Fruit fly (Drosophila melanogaster): ENCODE data around the gene mRpL17.

mRpL17 gene

dm6 chr3L:246644-247199 is 17.9 kb upstream of the mRpL17 start:
- TF ChIP-seq Myc (optimal IDR thresholded peaks at IDR 0.05) (no peak), ttk (optimal IDR thresholded peaks at IDR 0.05) (no peak), insv (optimal IDR thresholded peaks at IDR 0.05) (no peak), psq (optimal IDR thresholded peaks at IDR 0.05) (no peak), h (optimal IDR thresholded peaks at IDR 0.05) (no peak), Sin3A (optimal IDR thresholded peaks at IDR 0.05) (no peak)

DNA sequence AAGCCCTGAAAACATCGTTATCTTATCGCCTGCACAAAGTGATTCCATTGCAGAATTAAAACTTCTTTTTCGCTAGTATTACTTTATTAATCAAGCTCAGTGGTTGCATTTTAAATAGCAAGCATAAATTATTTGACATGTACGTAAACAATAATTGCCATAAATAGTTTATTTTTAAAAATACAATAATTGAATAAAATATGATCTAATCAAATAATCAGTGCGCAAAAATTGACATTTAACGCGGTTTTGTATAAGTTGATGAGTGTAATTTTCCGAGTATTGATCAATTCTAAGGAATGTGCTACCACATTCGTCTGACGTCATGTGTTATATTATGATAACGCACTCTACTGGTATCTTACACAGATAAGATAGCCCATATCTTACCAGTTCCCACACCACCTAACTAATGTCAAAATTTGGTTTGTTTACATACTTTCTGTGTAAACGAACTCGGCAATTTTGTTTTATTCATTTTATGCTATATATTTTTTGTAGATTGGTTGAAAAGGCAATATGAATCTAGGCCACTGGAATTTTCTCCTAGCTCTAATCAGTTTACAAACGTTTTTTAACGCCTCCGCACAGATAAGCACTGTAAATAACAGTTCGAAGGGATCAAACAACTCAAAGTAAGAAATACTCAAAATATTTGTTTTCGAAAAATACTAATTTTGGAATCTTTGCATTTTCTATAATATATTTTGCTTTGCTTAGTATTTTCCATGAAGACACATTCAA is 16.9 kb upstream of the mRpL17 start, which contains the start of gene mthl14:
Gene mthl14 (plus strand): TSS at position 10 of the 744 bp plus-strand sequence.
- no peak for TF ChIP-seq ttk (optimal IDR thresholded peaks at IDR 0.05)
- TF ChIP-seq psq (optimal IDR thresholded peaks at IDR 0.05), result no peak
- TF ChIP-seq Sin3A (optimal IDR thresholded peaks at IDR 0.05), result no peak
- no peak for TF ChIP-seq insv (optimal IDR thresholded peaks at IDR 0.05)
- no peak for TF ChIP-seq h (optimal IDR thresholded peaks at IDR 0.05)
- TF ChIP-seq Myc (optimal IDR thresholded peaks at IDR 0.05), result no peak

- TF ChIP-seq psq (optimal IDR thresholded peaks at IDR 0.05) (no peak), ttk (optimal IDR thresholded peaks at IDR 0.05) (no peak), h (optimal IDR thresholded peaks at IDR 0.05) (no peak), Myc (optimal IDR thresholded peaks at IDR 0.05) (no peak), insv (optimal IDR thresholded peaks at IDR 0.05) (no peak), Sin3A (optimal IDR thresholded peaks at IDR 0.05) (no peak)
Observed at dm6 chr3L:248226-248758, 16.3 kb upstream of the mRpL17 start.

- TF ChIP-seq psq (optimal IDR thresholded peaks at IDR 0.05) (no peak), h (optimal IDR thresholded peaks at IDR 0.05) (no peak), Myc (optimal IDR thresholded peaks at IDR 0.05) (no peak), ttk (optimal IDR thresholded peaks at IDR 0.05) (no peak), insv (optimal IDR thresholded peaks at IDR 0.05) (no peak), Sin3A (optimal IDR thresholded peaks at IDR 0.05) (no peak)
Observed at dm6 chr3L:257618-258475, 6.7 kb upstream of the mRpL17 start, which contains the start of the genes DIP2 and wac. DIP2 (minus strand) TSS chr3L:257954. wac (plus strand) TSS chr3L:258176.

DNA sequence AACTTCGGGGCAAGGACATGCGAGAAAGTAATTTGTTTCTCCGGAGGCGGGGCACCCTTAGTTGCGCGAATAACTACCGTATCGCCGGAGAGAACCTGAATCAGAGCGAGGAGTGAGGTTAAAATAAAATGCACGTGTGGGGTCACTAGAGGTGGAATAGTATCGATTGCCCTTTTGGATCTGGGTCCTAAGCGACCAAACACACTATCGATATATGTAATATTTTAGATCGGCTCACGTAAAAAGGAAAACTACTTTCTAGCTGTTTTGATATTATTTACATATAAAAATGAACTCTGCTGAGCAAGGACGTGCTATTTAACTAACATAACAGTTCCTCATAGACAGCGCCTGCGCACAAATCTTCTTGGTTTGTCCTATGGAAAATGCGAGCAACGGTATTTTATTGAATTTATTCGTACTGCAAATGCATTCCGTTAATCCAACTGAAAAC is 1.8 kb upstream of the mRpL17 start:
- TF ChIP-seq Sin3A (optimal IDR thresholded peaks at IDR 0.05), result no peak
- TF ChIP-seq insv (optimal IDR thresholded peaks at IDR 0.05), result no peak
- no peak for TF ChIP-seq Myc (optimal IDR thresholded peaks at IDR 0.05)
- no peak for TF ChIP-seq psq (optimal IDR thresholded peaks at IDR 0.05)
- TF ChIP-seq h (optimal IDR thresholded peaks at IDR 0.05), result no peak
- no peak for TF ChIP-seq ttk (optimal IDR thresholded peaks at IDR 0.05)

dm6 chr3L:263500-264377 is 840 bp upstream of the mRpL17 start:
- no peak for TF ChIP-seq insv (optimal IDR thresholded peaks at IDR 0.05)
- no peak for TF ChIP-seq psq (optimal IDR thresholded peaks at IDR 0.05)
- no peak for TF ChIP-seq ttk (optimal IDR thresholded peaks at IDR 0.05)
- no peak for TF ChIP-seq h (optimal IDR thresholded peaks at IDR 0.05)
- no peak for TF ChIP-seq Sin3A (optimal IDR thresholded peaks at IDR 0.05)
- no peak for TF ChIP-seq Myc (optimal IDR thresholded peaks at IDR 0.05)

DNA sequence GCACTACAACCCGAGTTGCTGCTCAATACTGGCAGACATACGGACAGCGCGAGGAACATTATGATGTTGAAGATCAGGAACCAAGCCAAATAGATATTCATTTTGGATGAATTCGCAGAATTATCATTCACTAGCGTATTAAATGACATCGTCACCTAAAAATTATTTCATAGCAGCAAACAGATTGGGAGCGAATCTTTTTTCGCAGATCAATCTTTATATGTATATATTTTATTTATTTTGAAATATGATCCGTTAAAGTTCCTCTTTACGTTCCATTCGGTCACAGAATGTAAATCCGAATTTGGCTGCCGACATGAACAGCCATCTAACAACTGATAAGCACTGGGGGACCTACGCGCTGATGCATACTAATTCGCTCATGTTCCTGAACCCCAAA is 1.2 kb downstream of the mRpL17 start, which contains the start of gene CG34263:
Gene CG34263 (minus strand): TSS at position 101 of the 400 bp plus-strand sequence.
- no peak for TF ChIP-seq Myc (optimal IDR thresholded peaks at IDR 0.05)
- TF ChIP-seq Sin3A (optimal IDR thresholded peaks at IDR 0.05), result no peak
- no peak for TF ChIP-seq insv (optimal IDR thresholded peaks at IDR 0.05)
- TF ChIP-seq h (optimal IDR thresholded peaks at IDR 0.05), result no peak
- TF ChIP-seq psq (optimal IDR thresholded peaks at IDR 0.05), result no peak
- TF ChIP-seq ttk (optimal IDR thresholded peaks at IDR 0.05), result no peak

- no peak for TF ChIP-seq Myc (optimal IDR thresholded peaks at IDR 0.05)
- TF ChIP-seq h (optimal IDR thresholded peaks at IDR 0.05), result no peak
- no peak for TF ChIP-seq psq (optimal IDR thresholded peaks at IDR 0.05)
- no peak for TF ChIP-seq insv (optimal IDR thresholded peaks at IDR 0.05)
- TF ChIP-seq ttk (optimal IDR thresholded peaks at IDR 0.05), result no peak
- no peak for TF ChIP-seq Sin3A (optimal IDR thresholded peaks at IDR 0.05)
Observed at dm6 chr3L:267083-267482, 2.5 kb downstream of the mRpL17 start, which contains the start of gene miple1. miple1 (plus strand) TSS chr3L:267299.

dm6 chr3L:267618-268017 is 3.0 kb downstream of the mRpL17 start:
- TF ChIP-seq Myc (optimal IDR thresholded peaks at IDR 0.05), result no peak
- no peak for TF ChIP-seq ttk (optimal IDR thresholded peaks at IDR 0.05)
- TF ChIP-seq h (optimal IDR thresholded peaks at IDR 0.05), result no peak
- TF ChIP-seq insv (optimal IDR thresholded peaks at IDR 0.05), result no peak
- TF ChIP-seq Sin3A (optimal IDR thresholded peaks at IDR 0.05), result no peak
- no peak for TF ChIP-seq psq (optimal IDR thresholded peaks at IDR 0.05)

DNA sequence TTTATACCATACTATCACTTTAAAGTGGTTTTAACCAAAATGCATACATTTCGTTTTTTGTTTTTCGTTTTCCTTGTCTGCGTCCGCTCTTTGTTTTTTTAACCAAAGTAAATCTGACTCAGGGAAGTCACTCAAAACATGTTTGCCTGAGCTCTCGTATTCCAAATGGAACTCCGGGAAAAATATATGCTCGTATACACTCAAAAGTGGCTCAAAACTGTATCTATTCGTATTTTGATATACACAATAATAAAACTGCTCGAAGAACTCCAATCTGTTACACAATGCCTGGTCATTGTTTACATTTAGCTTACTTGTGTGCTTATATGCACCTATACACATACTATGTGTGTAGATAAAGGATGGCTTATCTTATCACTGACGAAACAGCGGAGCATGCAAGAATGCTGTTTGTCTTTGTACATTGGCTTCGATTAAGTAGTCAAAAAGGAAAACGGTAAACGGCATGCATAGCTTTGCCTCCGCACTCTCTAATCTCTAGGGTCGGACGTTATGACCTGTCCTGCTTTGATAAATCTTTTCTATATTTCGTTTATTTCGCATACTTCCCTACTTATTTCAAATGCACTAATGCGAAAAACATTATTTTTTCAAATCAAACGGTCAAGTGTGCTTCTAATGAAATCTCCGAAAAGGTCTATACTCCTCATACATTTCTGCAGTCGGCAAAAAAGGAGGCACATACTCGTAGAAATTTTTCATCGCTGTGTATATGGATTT is 6.4 kb downstream of the mRpL17 start, which contains the start of gene miple2:
Gene miple2 (plus strand): TSS at position 441 of the 741 bp plus-strand sequence.
- TF ChIP-seq h (optimal IDR thresholded peaks at IDR 0.05) (no peak), Sin3A (optimal IDR thresholded peaks at IDR 0.05) (no peak), insv (optimal IDR thresholded peaks at IDR 0.05) (no peak), ttk (optimal IDR thresholded peaks at IDR 0.05) (no peak), psq (optimal IDR thresholded peaks at IDR 0.05) (no peak), Myc (optimal IDR thresholded peaks at IDR 0.05) (no peak)

Measured in Kc167 (cell line).